Fruit fly (Drosophila melanogaster): Measurements from ENCODE around the gene CG3164.

DNA sequence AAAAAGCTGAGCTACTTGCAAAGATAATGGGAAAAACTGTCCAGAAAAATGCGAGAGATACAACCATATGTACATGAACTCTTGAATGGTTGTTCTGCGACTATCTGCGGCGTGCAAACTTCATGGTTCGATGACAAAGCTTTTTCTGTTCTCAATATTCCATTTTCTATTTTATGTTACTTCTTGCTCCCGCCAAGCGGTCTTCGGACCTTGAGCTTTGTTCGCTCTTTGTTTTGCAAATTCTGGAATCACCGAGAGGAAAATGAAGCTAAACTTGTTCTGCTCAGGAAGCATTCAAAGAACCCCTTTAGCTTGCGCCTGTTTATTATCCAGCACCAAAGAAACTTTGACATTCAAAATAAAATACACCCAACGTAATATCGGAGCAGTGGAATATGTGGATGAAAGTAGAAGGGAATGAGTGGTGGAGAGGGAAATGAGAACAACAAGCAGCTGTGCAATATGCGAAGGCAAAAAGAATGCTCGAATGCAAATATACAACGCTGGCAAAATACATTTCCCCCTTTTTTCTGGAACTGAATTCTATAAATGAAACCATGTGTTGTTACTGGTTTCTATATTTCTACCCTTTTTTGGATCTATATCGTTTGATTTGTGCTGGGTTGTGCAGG is 37.8 kb upstream of the CG3164 start:
- TF ChIP-seq psq (optimal IDR thresholded peaks at IDR 0.05) (no peak), h (optimal IDR thresholded peaks at IDR 0.05) (no peak)

Measured in Kc167 (cell line).